Fruit fly (Drosophila melanogaster) whole organism, embryonic: ENCODE measurements around the gene LManV.

Source experiments
- ATbp ChIP-seq: fragments of 200-800 bp; sonication (Bioruptor generic); optimal IDR thresholded peaks from 2 replicates; lab custom pipeline; 2017; ENCODE audit warnings: missing biosample characterization, mild to moderate bottlenecking, missing genetic modification characterization, missing genetic modification reagents
- Abd-B ChIP-seq: fragments of 200-800 bp; sonication (Bioruptor generic); optimal IDR thresholded peaks from 2 replicates; lab custom pipeline; 2018; ENCODE audit warnings: missing biosample characterization, mild to moderate bottlenecking, missing genetic modification characterization, moderate library complexity
- Atf6 ChIP-seq: fragments of 200-800 bp; sonication (Bioruptor generic); IDR thresholded peaks from 2 replicates; pipeline ENCODE4 v1.3.6; 2022; ENCODE audit warnings: missing biosample characterization, missing genetic modification characterization
- CG10543 ChIP-seq: fragments of 200-800 bp; sonication (Bioruptor generic); optimal IDR thresholded peaks from 3 replicates; lab custom pipeline; 2017; ENCODE audit warnings: missing biosample characterization, mild to moderate bottlenecking, missing genetic modification characterization, moderate library complexity
- CG12071 ChIP-seq: fragments of 200-800 bp; sonication (Bioruptor generic); optimal IDR thresholded peaks from 3 replicates; lab custom pipeline; 2018; ENCODE audit warnings: missing biosample characterization, mild to moderate bottlenecking, missing genetic modification characterization
- CG12219 ChIP-seq: fragments of 200-800 bp; sonication (Bioruptor generic); optimal IDR thresholded peaks from 3 replicates; lab custom pipeline; 2018; ENCODE audit warnings: missing biosample characterization, mild to moderate bottlenecking, missing genetic modification characterization
- CG1233 ChIP-seq: fragments of 200-800 bp; sonication (Bioruptor generic); optimal IDR thresholded peaks from 4 replicates; lab custom pipeline; 2018; ENCODE audit warnings: missing biosample characterization, mild to moderate bottlenecking, missing genetic modification characterization
- CG14860 ChIP-seq: fragments of 200-800 bp; sonication (Bioruptor generic); IDR thresholded peaks from 3 replicates; pipeline ENCODE4 v1.3.6; 2022; ENCODE audit warnings: missing biosample characterization, missing genetic modification characterization; ENCODE audit not compliant: partially characterized antibody
- CG17802 ChIP-seq: fragments of 200-800 bp; sonication (Bioruptor generic); optimal IDR thresholded peaks from 2 replicates; lab custom pipeline; 2018; ENCODE audit warnings: missing biosample characterization, mild to moderate bottlenecking, missing genetic modification characterization, moderate library complexity
- CG2712 ChIP-seq: fragments of 200-800 bp; optimal IDR thresholded peaks from 3 replicates; lab custom pipeline; 2019; ENCODE audit warnings: missing biosample characterization, mild to moderate bottlenecking, missing genetic modification characterization, moderate library complexity
- CG2875 ChIP-seq: fragments of 200-800 bp; sonication (Bioruptor generic); optimal IDR thresholded peaks from 2 replicates; lab custom pipeline; 2017; ENCODE audit warnings: missing biosample characterization, mild to moderate bottlenecking, missing genetic modification characterization, missing genetic modification reagents
- CG30403 ChIP-seq: fragments of 200-800 bp; sonication (Bioruptor generic); optimal IDR thresholded peaks from 3 replicates; lab custom pipeline; 2016; ENCODE audit warnings: missing biosample characterization, missing genetic modification characterization
- CG33213 ChIP-seq: fragments of 200-800 bp; sonication (Bioruptor generic); optimal IDR thresholded peaks from 3 replicates; lab custom pipeline; 2016; ENCODE audit warnings: missing biosample characterization, missing genetic modification characterization
- CG33557 ChIP-seq: fragments of 200-800 bp; sonication (Bioruptor generic); optimal IDR thresholded peaks from 2 replicates; lab custom pipeline; 2019; ENCODE audit warnings: missing biosample characterization, mild to moderate bottlenecking, missing genetic modification characterization, moderate library complexity
- CG4282 ChIP-seq: fragments of 200-800 bp; sonication (Bioruptor generic); optimal IDR thresholded peaks from 2 replicates; lab custom pipeline; 2016; ENCODE audit warnings: missing biosample characterization, missing genetic modification characterization
- CG6813 ChIP-seq: fragments of 200-800 bp; sonication (Bioruptor generic); optimal IDR thresholded peaks from 2 replicates; lab custom pipeline; 2017; ENCODE audit warnings: missing biosample characterization, missing genetic modification characterization, mild to moderate bottlenecking, moderate library complexity, missing genetic modification reagents
- CG6854 ChIP-seq: fragments of 200-800 bp; sonication (Bioruptor generic); optimal IDR thresholded peaks from 3 replicates; lab custom pipeline; 2017; ENCODE audit warnings: missing biosample characterization, mild to moderate bottlenecking, missing genetic modification characterization
- CG7745 ChIP-seq: fragments of 200-800 bp; sonication (Bioruptor generic); optimal IDR thresholded peaks from 2 replicates; lab custom pipeline; 2018; ENCODE audit warnings: missing biosample characterization, mild to moderate bottlenecking, missing genetic modification characterization, moderate library complexity
- CG8388 ChIP-seq: fragments of 200-800 bp; sonication (Bioruptor generic); optimal IDR thresholded peaks from 2 replicates; lab custom pipeline; 2019; ENCODE audit warnings: missing biosample characterization, mild to moderate bottlenecking, missing genetic modification characterization, moderate library complexity
- CG9437 ChIP-seq: fragments of 200-800 bp; sonication (Bioruptor generic); optimal IDR thresholded peaks from 2 replicates; lab custom pipeline; 2018; ENCODE audit warnings: missing biosample characterization, mild to moderate bottlenecking, missing genetic modification characterization
- CoRest ChIP-seq: fragments of 200-800 bp; sonication (Bioruptor generic); optimal IDR thresholded peaks from 3 replicates; lab custom pipeline; 2018; ENCODE audit warnings: missing biosample characterization, mild to moderate bottlenecking, missing genetic modification characterization, moderate library complexity
- CrebB ChIP-seq: fragments of 200-800 bp; sonication (Bioruptor generic); optimal IDR thresholded peaks from 3 replicates; lab custom pipeline; 2018; ENCODE audit warnings: missing biosample characterization, mild to moderate bottlenecking, missing genetic modification characterization
- Dfd ChIP-seq, 2 experiments: fragments of >200 bp; optimal IDR thresholded peaks; 2 replicates each; lab custom pipeline; 2017; ENCODE audit warnings: missing biosample characterization in 2 of 2, missing genetic modification characterization in 2 of 2
- E2f2 ChIP-seq: fragments of 200-800 bp; sonication (Bioruptor generic); IDR thresholded peaks from 2 replicates; pipeline ENCODE4 v1.3.6; 2022; ENCODE audit warnings: missing biosample characterization, missing genetic modification characterization
- HHEX ChIP-seq: fragments of 200-800 bp; sonication (Bioruptor generic); optimal IDR thresholded peaks from 3 replicates; lab custom pipeline; 2017; ENCODE audit warnings: missing biosample characterization, mild to moderate bottlenecking, missing genetic modification characterization, missing genetic modification reagents
- Hand ChIP-seq: fragments of 200-800 bp; sonication (Bioruptor generic); optimal IDR thresholded peaks from 2 replicates; lab custom pipeline; 2017; ENCODE audit warnings: mild to moderate bottlenecking, missing biosample characterization, missing genetic modification reagents, missing genetic modification characterization
- Hr3 ChIP-seq: fragments of 200-800 bp; sonication (Bioruptor generic); optimal IDR thresholded peaks from 3 replicates; lab custom pipeline; 2016; ENCODE audit warnings: missing biosample characterization, missing genetic modification characterization
- Med ChIP-seq: fragments of 200-800 bp; sonication (Bioruptor generic); peaks from one replicate; lab custom pipeline; 2016; ENCODE audit warnings: missing biosample characterization, missing genetic modification characterization, mild to moderate bottlenecking, inconsistent platforms, moderate library complexity
- NK7.1 ChIP-seq: fragments of 200-800 bp; sonication (Bioruptor generic); optimal IDR thresholded peaks from 3 replicates; lab custom pipeline; 2016; ENCODE audit warnings: missing biosample characterization, missing genetic modification characterization
- Nf-YB ChIP-seq: fragments of 200-800 bp; sonication (Bioruptor generic); optimal IDR thresholded peaks from 3 replicates; lab custom pipeline; 2019; ENCODE audit warnings: missing biosample characterization, mild to moderate bottlenecking, missing genetic modification characterization, moderate library complexity
- Oli ChIP-seq: fragments of 200-800 bp; sonication (Bioruptor generic); optimal IDR thresholded peaks from 2 replicates; lab custom pipeline; 2018; ENCODE audit warnings: missing biosample characterization, mild to moderate bottlenecking, missing genetic modification characterization, moderate library complexity
- Stat92E ChIP-seq, 3 experiments: fragments of >200 bp in 2 of 3; fragments of 200-800 bp in 1 of 3; sonication (Bioruptor generic) in 1 of 3; optimal IDR thresholded peaks; 2 replicates each; lab custom pipeline; 2017 to 2019; ENCODE audit warnings: missing biosample characterization in 3 of 3, missing genetic modification characterization in 3 of 3, mild to moderate bottlenecking in 1 of 3, moderate library complexity in 1 of 3
- YL-1 ChIP-seq: fragments of 200-800 bp; sonication (Bioruptor generic); optimal IDR thresholded peaks from 3 replicates; lab custom pipeline; 2017; ENCODE audit warnings: missing biosample characterization, mild to moderate bottlenecking, missing genetic modification characterization
- bbx ChIP-seq: fragments of 200-800 bp; sonication (Bioruptor generic); IDR thresholded peaks from 2 replicates; pipeline ENCODE4 v1.3.6; 2022; ENCODE audit warnings: missing biosample characterization, missing genetic modification characterization; ENCODE audit not compliant: partially characterized antibody
- corto ChIP-seq: fragments of 200-800 bp; sonication (Bioruptor generic); optimal IDR thresholded peaks from 2 replicates; lab custom pipeline; 2016; ENCODE audit warnings: missing biosample characterization, mild to moderate bottlenecking, missing genetic modification characterization, moderate library complexity
- cwo ChIP-seq: fragments of 200-800 bp; sonication (Bioruptor generic); optimal IDR thresholded peaks from 3 replicates; lab custom pipeline; 2017; ENCODE audit warnings: missing biosample characterization, missing genetic modification characterization, mild to moderate bottlenecking, moderate library complexity, missing genetic modification reagents
- eve ChIP-seq, 2 experiments: fragments of >200 bp; optimal IDR thresholded peaks; 2 replicates each; lab custom pipeline; 2017; ENCODE audit warnings: missing biosample characterization in 2 of 2, missing genetic modification characterization in 2 of 2
- ind ChIP-seq: fragments of 200-800 bp; sonication (Bioruptor generic); optimal IDR thresholded peaks from 3 replicates; lab custom pipeline; 2016; ENCODE audit warnings: missing biosample characterization, missing genetic modification characterization
- kni ChIP-seq: fragments of 200-800 bp; sonication (Bioruptor generic); optimal IDR thresholded peaks from 3 replicates; lab custom pipeline; 2017; ENCODE audit warnings: mild to moderate bottlenecking, missing biosample characterization, missing genetic modification reagents, missing genetic modification characterization
- lab ChIP-seq: fragments of 200-800 bp; sonication (Bioruptor generic); optimal IDR thresholded peaks from 3 replicates; lab custom pipeline; 2017; ENCODE audit warnings: missing biosample characterization, missing genetic modification characterization, mild to moderate bottlenecking, moderate library complexity, missing genetic modification reagents
- luna ChIP-seq: fragments of 200-800 bp; sonication (Bioruptor generic); optimal IDR thresholded peaks from 2 replicates; lab custom pipeline; 2016; ENCODE audit warnings: missing biosample characterization, missing genetic modification characterization
- nau ChIP-seq: fragments of 200-800 bp; sonication (Bioruptor generic); optimal IDR thresholded peaks from 3 replicates; lab custom pipeline; 2017; ENCODE audit warnings: missing biosample characterization, mild to moderate bottlenecking, missing genetic modification characterization, missing genetic modification reagents
- nerfin-1 ChIP-seq: fragments of 200-800 bp; sonication (Bioruptor generic); optimal IDR thresholded peaks from 3 replicates; lab custom pipeline; 2019; ENCODE audit warnings: missing biosample characterization, mild to moderate bottlenecking, missing genetic modification characterization, moderate library complexity
- pros ChIP-seq: fragments of 200-800 bp; sonication (Bioruptor generic); optimal IDR thresholded peaks from 3 replicates; lab custom pipeline; 2019; ENCODE audit warnings: missing biosample characterization, mild to moderate bottlenecking, missing genetic modification characterization, moderate library complexity
- sens ChIP-seq: fragments of 200-800 bp; sonication (Bioruptor generic); peaks from one replicate; lab custom pipeline; 2016; ENCODE audit warnings: missing biosample characterization, missing genetic modification characterization
- slbo ChIP-seq: fragments of 200-800 bp; sonication (Bioruptor generic); IDR thresholded peaks from 2 replicates; pipeline ENCODE4 v1.3.6; 2022; ENCODE audit warnings: missing biosample characterization, missing genetic modification characterization
- stwl ChIP-seq: fragments of 200-800 bp; sonication (Bioruptor generic); optimal IDR thresholded peaks from 3 replicates; lab custom pipeline; 2018; ENCODE audit warnings: missing biosample characterization, mild to moderate bottlenecking, missing genetic modification characterization, moderate library complexity

Gene LManV

DNA sequence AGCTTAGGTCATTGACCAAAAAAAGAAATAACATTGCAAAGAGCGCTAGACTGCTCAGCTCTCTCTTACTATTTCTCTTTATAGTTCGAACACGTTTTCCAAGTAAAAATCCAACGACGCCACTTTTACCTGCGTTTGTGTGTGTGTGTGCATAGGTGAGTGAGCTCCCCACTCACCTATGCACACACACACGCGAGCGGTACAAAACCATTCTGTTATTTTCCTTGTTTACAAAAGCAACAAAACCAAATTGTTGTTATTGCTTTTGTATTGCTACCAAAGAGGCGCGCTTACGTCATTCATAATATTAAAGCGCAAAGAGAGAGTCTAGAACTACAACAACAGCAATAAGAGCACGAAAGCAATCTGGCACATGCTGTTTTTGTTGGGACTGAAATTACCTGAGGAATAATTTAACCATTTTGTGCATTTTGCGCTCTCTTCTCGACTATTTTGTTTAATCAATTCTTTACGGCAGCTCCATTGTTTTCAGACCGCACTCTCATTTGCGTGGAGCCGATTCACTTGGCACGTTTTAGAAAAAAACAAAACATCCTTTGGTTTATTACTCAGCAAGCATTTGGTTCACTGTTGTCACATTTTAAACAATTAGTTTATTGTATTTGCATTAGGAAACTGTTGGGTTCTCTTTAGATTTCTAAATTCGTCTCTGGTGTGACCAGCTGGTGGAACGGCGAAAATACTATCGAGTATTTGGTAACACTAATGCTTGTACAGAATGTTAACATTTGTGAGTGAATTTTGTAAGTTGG, 35.9 kb downstream of the LManV start, which contains the start of gene raw (continued):
- TF ChIP-seq Med (peak; percentile 75), ATbp (GFP tag; lab: Kevin White, UChicago) (peak; percentile 24), corto (GFP tag; lab: Kevin White, UChicago) (no peak), CG33557 (GFP tag; lab: Kevin White, UChicago) (peak; percentile 9), kni (GFP tag; lab: Kevin White, UChicago) (peak; percentile 77), pros (GFP tag; lab: Kevin White, UChicago) (peak; percentile 37), CG33213 (no peak), bbx (0 out of 2 replicates have a peak, but pooled peaks have one; percentile 19), CrebB (peak; percentile 40), Oli (tag; lab: Kevin White, UChicago) (no peak), stwl (no peak), Hand (peak; percentile 47), CG8388 (GFP tag; lab: Kevin White, UChicago) (no peak), CG6854 (GFP tag; lab: Kevin White, UChicago) (peak; percentile 12), CG30403 (no peak), lab (GFP tag; lab: Kevin White, UChicago) (peak; percentile 42), CG4282 (GFP tag; lab: Kevin White, UChicago) (no peak), NK7.1 (no peak), Nf-YB (GFP tag; lab: Kevin White, UChicago) (no peak), CG12219 (peak; percentile 17), Stat92E (GFP tag; optimal IDR thresholded peaks at IDR 0.05; lab: Kevin White, UChicago) (no peak), cwo (GFP tag; lab: Kevin White, UChicago) (peak; percentile 43), CG6813 (GFP tag; lab: Kevin White, UChicago) (peak; percentile 6), CG7745 (no peak), eve (GFP tag; optimal IDR thresholded peaks at IDR 0.05; lab: Kevin White, UChicago) (peak in 1 of 2 experiments; percentile 79), CG1233 (GFP tag; lab: Kevin White, UChicago) (peak; percentile 21), E2f2 (GFP tag; lab: Robert Waterston, UW) (0 out of 2 replicates have a peak, but pooled peaks have one; percentile 10), CG17802 (tag; lab: Kevin White, UChicago) (no peak), CG12071 (peak; percentile 3), nerfin-1 (peak; percentile 39), Dfd (GFP tag; optimal IDR thresholded peaks at IDR 0.05; lab: Kevin White, UChicago) (no peak), ind (GFP tag; lab: Kevin White, UChicago) (no peak), CG10543 (peak; percentile 60), CG14860 (GFP tag; lab: Robert Waterston, UW) (no peak), YL-1 (peak; percentile 16), sens (GFP tag; lab: Kevin White, UChicago) (peak; percentile 85), Hr3 (no peak), nau (peak; percentile 27), CG9437 (GFP tag; lab: Kevin White, UChicago) (peak; percentile 19), luna (no peak), HHEX (GFP tag; lab: Kevin White, UChicago) (no peak), CoRest (no peak), CG2712 (tag; lab: Kevin White, UChicago) (no peak), Atf6 (GFP tag; lab: Robert Waterston, UW) (peak; percentile 14; the same call in 1 of the 2 replicates), CG2875 (no peak), slbo (no peak), Abd-B (GFP tag; lab: Kevin White, UChicago) (no peak)
